Fruit fly (Drosophila melanogaster) whole organism, embryonic: ENCODE measurements around the gene Ide.

Source experiments
- ATbp ChIP-seq: fragments of 200-800 bp; sonication (Bioruptor generic); optimal IDR thresholded peaks from 2 replicates; lab custom pipeline; 2017; ENCODE audit warnings: missing biosample characterization, mild to moderate bottlenecking, missing genetic modification characterization, missing genetic modification reagents
- B-H2 ChIP-seq: fragments of 200-800 bp; sonication (Bioruptor generic); optimal IDR thresholded peaks from 2 replicates; lab custom pipeline; 2018; ENCODE audit warnings: missing biosample characterization, mild to moderate bottlenecking, missing genetic modification characterization
- Bgb ChIP-seq: fragments of 200-800 bp; sonication (Bioruptor generic); IDR thresholded peaks from 2 replicates; pipeline ENCODE4 v1.3.6; 2022; ENCODE audit warnings: missing biosample characterization, missing genetic modification characterization; ENCODE audit not compliant: partially characterized antibody
- Bteb2 ChIP-seq: fragments of 200-800 bp; sonication (Bioruptor generic); optimal IDR thresholded peaks from 2 replicates; lab custom pipeline; 2016; ENCODE audit warnings: missing biosample characterization, missing genetic modification characterization
- CG10267 ChIP-seq: fragments of 200-800 bp; sonication (Bioruptor generic); optimal IDR thresholded peaks from 2 replicates; lab custom pipeline; 2018; ENCODE audit warnings: missing biosample characterization, mild to moderate bottlenecking, missing genetic modification characterization, moderate library complexity
- CG10959 ChIP-seq: fragments of 200-800 bp; sonication (Bioruptor generic); IDR thresholded peaks from 2 replicates; pipeline ENCODE4 v1.3.6; 2022; ENCODE audit warnings: missing biosample characterization, missing genetic modification characterization
- CG1233 ChIP-seq: fragments of 200-800 bp; sonication (Bioruptor generic); optimal IDR thresholded peaks from 4 replicates; lab custom pipeline; 2018; ENCODE audit warnings: missing biosample characterization, mild to moderate bottlenecking, missing genetic modification characterization
- CG12744 ChIP-seq: fragments of 200-800 bp; sonication (Bioruptor generic); optimal IDR thresholded peaks from 2 replicates; lab custom pipeline; 2016; ENCODE audit warnings: missing biosample characterization, missing genetic modification characterization
- CG13296 ChIP-seq: fragments of 200-800 bp; sonication (Bioruptor generic); optimal IDR thresholded peaks from 3 replicates; lab custom pipeline; 2018; ENCODE audit warnings: missing biosample characterization, mild to moderate bottlenecking, missing genetic modification characterization
- CG1529 ChIP-seq: fragments of 200-800 bp; sonication (Bioruptor generic); optimal IDR thresholded peaks from 3 replicates; lab custom pipeline; 2018; ENCODE audit warnings: missing biosample characterization, missing genetic modification characterization
- CG18476 ChIP-seq: fragments of 200-800 bp; sonication (Bioruptor generic); optimal IDR thresholded peaks from 2 replicates; lab custom pipeline; 2016; ENCODE audit warnings: missing biosample characterization, mild to moderate bottlenecking, missing genetic modification characterization
- CG18619 ChIP-seq: fragments of 200-800 bp; sonication (Bioruptor generic); optimal IDR thresholded peaks from 3 replicates; lab custom pipeline; 2017; ENCODE audit warnings: missing biosample characterization, mild to moderate bottlenecking, missing genetic modification characterization
- CG2199 ChIP-seq: fragments of 200-800 bp; sonication (Bioruptor generic); IDR thresholded peaks from 3 replicates; pipeline ENCODE4 v1.3.6; 2022; ENCODE audit warnings: missing biosample characterization, missing genetic modification characterization
- CG3065 ChIP-seq: fragments of 200-800 bp; sonication (Bioruptor generic); optimal IDR thresholded peaks from 2 replicates; lab custom pipeline; 2016; ENCODE audit warnings: missing biosample characterization, missing genetic modification characterization
- CG32532 ChIP-seq: fragments of 200-800 bp; sonication (Bioruptor generic); IDR thresholded peaks from 2 replicates; pipeline ENCODE4 v1.3.6; 2022; ENCODE audit warnings: missing biosample characterization, missing genetic modification characterization
- CG32767 ChIP-seq: fragments of 200-800 bp; sonication (Bioruptor generic); IDR thresholded peaks from 2 replicates; pipeline ENCODE4 v1.3.6; 2022; ENCODE audit warnings: missing biosample characterization, missing genetic modification characterization
- CG3995 ChIP-seq: fragments of 200-800 bp; sonication (Bioruptor generic); optimal IDR thresholded peaks from 3 replicates; lab custom pipeline; 2016; ENCODE audit warnings: missing biosample characterization, missing genetic modification characterization
- CG4282 ChIP-seq: fragments of 200-800 bp; sonication (Bioruptor generic); optimal IDR thresholded peaks from 2 replicates; lab custom pipeline; 2016; ENCODE audit warnings: missing biosample characterization, missing genetic modification characterization
- CG4328 ChIP-seq: fragments of 200-800 bp; sonication (Bioruptor generic); optimal IDR thresholded peaks from 3 replicates; lab custom pipeline; 2017; ENCODE audit warnings: missing biosample characterization, missing genetic modification reagents, missing genetic modification characterization
- CG6765 ChIP-seq: fragments of 200-800 bp; sonication (Bioruptor generic); optimal IDR thresholded peaks from 3 replicates; lab custom pipeline; 2017; ENCODE audit warnings: missing biosample characterization, mild to moderate bottlenecking, missing genetic modification characterization
- CG6791 ChIP-seq: fragments of 200-800 bp; sonication (Bioruptor generic); IDR thresholded peaks from 3 replicates; pipeline ENCODE4 v1.3.6; 2022; ENCODE audit warnings: missing biosample characterization, missing genetic modification characterization; ENCODE audit not compliant: partially characterized antibody
- CG8388 ChIP-seq: fragments of 200-800 bp; sonication (Bioruptor generic); optimal IDR thresholded peaks from 2 replicates; lab custom pipeline; 2019; ENCODE audit warnings: missing biosample characterization, mild to moderate bottlenecking, missing genetic modification characterization, moderate library complexity
- CG8944 ChIP-seq: fragments of 200-800 bp; sonication (Bioruptor generic); optimal IDR thresholded peaks from 3 replicates; lab custom pipeline; 2016; ENCODE audit warnings: missing biosample characterization, missing genetic modification characterization
- Dref ChIP-seq: fragments of 200-800 bp; sonication (Bioruptor generic); IDR thresholded peaks from 2 replicates; pipeline ENCODE4 v1.3.6; 2022; ENCODE audit warnings: missing biosample characterization, missing genetic modification characterization
- Drgx ChIP-seq: fragments of 200-800 bp; sonication (Bioruptor generic); IDR thresholded peaks from 2 replicates; pipeline ENCODE4 v1.3.6; 2022; ENCODE audit warnings: missing biosample characterization, missing genetic modification characterization
- Ets97D ChIP-seq: fragments of 200-800 bp; sonication (Bioruptor generic); optimal IDR thresholded peaks from 3 replicates; lab custom pipeline; 2016; ENCODE audit warnings: missing biosample characterization, missing genetic modification characterization
- H15 ChIP-seq: fragments of 200-800 bp; sonication (Bioruptor generic); IDR thresholded peaks from 3 replicates; pipeline ENCODE4 v1.3.6; 2022; ENCODE audit warnings: missing biosample characterization, missing genetic modification characterization
- HmgD ChIP-seq: fragments of 200-800 bp; sonication (Bioruptor generic); optimal IDR thresholded peaks from 3 replicates; lab custom pipeline; 2016; ENCODE audit warnings: missing biosample characterization, missing genetic modification characterization
- Hr39 ChIP-seq: fragments of >200 bp; optimal IDR thresholded peaks from 2 replicates; lab custom pipeline; 2017
- Max ChIP-seq: fragments of 200-800 bp; sonication (Bioruptor generic); optimal IDR thresholded peaks from 2 replicates; lab custom pipeline; 2016; ENCODE audit warnings: missing biosample characterization, mild to moderate bottlenecking, missing genetic modification characterization
- Meics ChIP-seq: fragments of 200-800 bp; sonication (Bioruptor generic); optimal IDR thresholded peaks from 2 replicates; lab custom pipeline; 2017; ENCODE audit warnings: missing biosample characterization, mild to moderate bottlenecking, missing genetic modification characterization
- Myb ChIP-seq: fragments of 200-800 bp; sonication (Bioruptor generic); optimal IDR thresholded peaks from 2 replicates; lab custom pipeline; 2016; ENCODE audit warnings: missing biosample characterization, missing genetic modification characterization
- Oaz ChIP-seq: fragments of 200-800 bp; sonication (Bioruptor generic); IDR thresholded peaks from 2 replicates; pipeline ENCODE4 v1.3.6; 2022; ENCODE audit warnings: missing biosample characterization, missing genetic modification characterization
- Vsx1 ChIP-seq: fragments of 200-800 bp; sonication (Bioruptor generic); optimal IDR thresholded peaks from 2 replicates; lab custom pipeline; 2017; ENCODE audit warnings: missing biosample characterization, mild to moderate bottlenecking, missing genetic modification characterization, missing genetic modification reagents
- YL-1 ChIP-seq: fragments of 200-800 bp; sonication (Bioruptor generic); optimal IDR thresholded peaks from 3 replicates; lab custom pipeline; 2017; ENCODE audit warnings: missing biosample characterization, mild to moderate bottlenecking, missing genetic modification characterization
- aop ChIP-seq: fragments of 200-800 bp; sonication (Bioruptor generic); IDR thresholded peaks from 2 replicates; pipeline ENCODE4 v1.3.6; 2022; ENCODE audit warnings: missing biosample characterization, missing genetic modification characterization
- ase ChIP-seq: fragments of 200-800 bp; sonication (Bioruptor generic); IDR thresholded peaks from 3 replicates; pipeline ENCODE4 v1.3.6; 2022; ENCODE audit warnings: missing biosample characterization, missing genetic modification characterization
- br ChIP-seq: fragments of >200 bp; optimal IDR thresholded peaks from 2 replicates; lab custom pipeline; 2017
- cas ChIP-seq: fragments of 200-800 bp; sonication (Bioruptor generic); IDR thresholded peaks from 2 replicates; pipeline ENCODE4 v1.3.6; 2022; ENCODE audit warnings: missing biosample characterization, missing genetic modification characterization
- ci ChIP-seq: fragments of 200-800 bp; sonication (Bioruptor generic); IDR thresholded peaks from 3 replicates; pipeline ENCODE4 v1.3.6; 2022; ENCODE audit warnings: missing biosample characterization, missing genetic modification characterization
- da ChIP-seq: fragments of 200-800 bp; sonication (Bioruptor generic); optimal IDR thresholded peaks from 2 replicates; lab custom pipeline; 2016; ENCODE audit warnings: missing biosample characterization, missing genetic modification characterization
- disco-r ChIP-seq: fragments of 200-800 bp; sonication (Bioruptor generic); optimal IDR thresholded peaks from 2 replicates; lab custom pipeline; 2016; ENCODE audit warnings: missing biosample characterization, missing genetic modification characterization
- emc ChIP-seq: fragments of 200-800 bp; sonication (Bioruptor generic); optimal IDR thresholded peaks from 2 replicates; lab custom pipeline; 2016; ENCODE audit warnings: missing biosample characterization, missing genetic modification characterization
- exex ChIP-seq: fragments of 200-800 bp; sonication (Bioruptor generic); optimal IDR thresholded peaks from 4 replicates; lab custom pipeline; 2018; ENCODE audit warnings: missing biosample characterization, mild to moderate bottlenecking, missing genetic modification characterization, moderate library complexity
- jing ChIP-seq: fragments of 200-800 bp; sonication (Bioruptor generic); optimal IDR thresholded peaks from 2 replicates; lab custom pipeline; 2018; ENCODE audit warnings: missing biosample characterization, mild to moderate bottlenecking, missing genetic modification characterization
- mld ChIP-seq: fragments of 200-800 bp; sonication (Bioruptor generic); IDR thresholded peaks from 3 replicates; pipeline ENCODE4 v1.3.6; 2022; ENCODE audit warnings: missing biosample characterization, missing genetic modification characterization; ENCODE audit not compliant: partially characterized antibody
- nerfin-1 ChIP-seq: fragments of 200-800 bp; sonication (Bioruptor generic); optimal IDR thresholded peaks from 3 replicates; lab custom pipeline; 2019; ENCODE audit warnings: missing biosample characterization, mild to moderate bottlenecking, missing genetic modification characterization, moderate library complexity
- onecut ChIP-seq: fragments of 200-800 bp; sonication (Bioruptor generic); IDR thresholded peaks from 2 replicates; pipeline ENCODE4 v1.3.6; 2022; ENCODE audit warnings: missing biosample characterization, missing genetic modification characterization
- shn ChIP-seq: fragments of 200-800 bp; sonication (Bioruptor generic); optimal IDR thresholded peaks from 3 replicates; lab custom pipeline; 2016; ENCODE audit warnings: missing biosample characterization, missing genetic modification characterization
- sob ChIP-seq: fragments of 200-800 bp; sonication (Bioruptor generic); IDR thresholded peaks from 2 replicates; pipeline ENCODE4 v1.3.6; 2022; ENCODE audit warnings: missing biosample characterization, missing genetic modification characterization
- tio ChIP-seq: fragments of 200-800 bp; sonication (Bioruptor generic); optimal IDR thresholded peaks from 2 replicates; lab custom pipeline; 2017; ENCODE audit warnings: missing biosample characterization, missing genetic modification characterization, inconsistent platforms
- tx ChIP-seq: fragments of 200-800 bp; sonication (Bioruptor generic); optimal IDR thresholded peaks from 2 replicates; lab custom pipeline; 2016; ENCODE audit warnings: missing biosample characterization, missing genetic modification characterization
- unpg ChIP-seq: fragments of 200-800 bp; sonication (Bioruptor generic); optimal IDR thresholded peaks from 3 replicates; lab custom pipeline; 2018; ENCODE audit warnings: missing biosample characterization, mild to moderate bottlenecking, missing genetic modification characterization, moderate library complexity
- vnd ChIP-seq: fragments of 200-800 bp; sonication (Bioruptor generic); IDR thresholded peaks from 3 replicates; pipeline ENCODE4 v1.3.6; 2022; ENCODE audit warnings: missing biosample characterization, missing genetic modification characterization; ENCODE audit not compliant: partially characterized antibody
- wor ChIP-seq: fragments of 200-800 bp; sonication (Bioruptor generic); IDR thresholded peaks from 2 replicates; pipeline ENCODE4 v1.3.6; 2022; ENCODE audit warnings: missing biosample characterization, missing genetic modification characterization
- zen ChIP-seq: fragments of 200-800 bp; sonication (Bioruptor generic); optimal IDR thresholded peaks from 3 replicates; lab custom pipeline; 2018; ENCODE audit warnings: missing biosample characterization, mild to moderate bottlenecking, missing genetic modification characterization, moderate library complexity

Ide gene

dm6 chr3L:20410780-20411179 lies 35.1 kb upstream of the Ide start (continued):
- no peak for TF ChIP-seq CG4282 (GFP tag; lab: Kevin White, UChicago)
- TF ChIP-seq jing (GFP tag; lab: Kevin White, UChicago) = no peak
- peak; percentile 8 for TF ChIP-seq Meics (GFP tag; lab: Kevin White, UChicago)
- no peak for TF ChIP-seq Bteb2 (GFP tag; lab: Kevin White, UChicago)
- no peak for TF ChIP-seq CG32767 (GFP tag; lab: Robert Waterston, UW)
- no peak for TF ChIP-seq disco-r
- no peak for TF ChIP-seq CG3065 (GFP tag; lab: Kevin White, UChicago)
- TF ChIP-seq YL-1 (GFP tag; lab: Kevin White, UChicago) = no peak
- TF ChIP-seq Vsx1 (GFP tag; lab: Kevin White, UChicago) = peak; percentile 100
- TF ChIP-seq HmgD (GFP tag; lab: Kevin White, UChicago) = no peak
- TF ChIP-seq vnd = no peak
- no peak for TF ChIP-seq shn (GFP tag; lab: Kevin White, UChicago)
- no peak for TF ChIP-seq br (lab: Kevin White, UChicago)
- TF ChIP-seq CG18619 (GFP tag; lab: Kevin White, UChicago) = no peak
- TF ChIP-seq CG1529 = no peak
- TF ChIP-seq ase (GFP tag; lab: Robert Waterston, UW) = no peak
- no peak for TF ChIP-seq wor (GFP tag; lab: Robert Waterston, UW)
- TF ChIP-seq tio (GFP tag; lab: Kevin White, UChicago) = no peak
- no peak for TF ChIP-seq CG4328 (GFP tag; lab: Kevin White, UChicago)
- TF ChIP-seq nerfin-1 (tag; lab: Kevin White, UChicago) = no peak
- no peak for TF ChIP-seq Max (GFP tag; lab: Kevin White, UChicago)
- TF ChIP-seq CG13296 (GFP tag; lab: Kevin White, UChicago) = peak; percentile 13
- TF ChIP-seq CG3995 (GFP tag; lab: Kevin White, UChicago) = no peak
- TF ChIP-seq unpg (GFP tag; lab: Kevin White, UChicago) = peak; percentile 42
- TF ChIP-seq exex (tag; lab: Kevin White, UChicago) = peak; percentile 53
- no peak for TF ChIP-seq cas (GFP tag; lab: Robert Waterston, UW)
- no peak for TF ChIP-seq CG1233 (GFP tag; lab: Kevin White, UChicago)
- TF ChIP-seq CG18476 = no peak
- TF ChIP-seq CG12744 (GFP tag; lab: Kevin White, UChicago) = no peak
- no peak for TF ChIP-seq Hr39 (lab: Kevin White, UChicago)
- TF ChIP-seq da = no peak
- peak; percentile 7; the same call in 1 of the 3 replicates for TF ChIP-seq ci
- no peak for TF ChIP-seq tx
- no peak for TF ChIP-seq CG8388
- peak; percentile 17 for TF ChIP-seq CG6765 (GFP tag; lab: Kevin White, UChicago)
- TF ChIP-seq mld = no peak
- TF ChIP-seq Myb (GFP tag; lab: Kevin White, UChicago) = no peak
- no peak for TF ChIP-seq Dref
- TF ChIP-seq CG6791 = no peak
- TF ChIP-seq sob = no peak
- TF ChIP-seq CG10959 (GFP tag; lab: Robert Waterston, UW) = no peak
- TF ChIP-seq CG8944 (GFP tag; lab: Kevin White, UChicago) = no peak
- TF ChIP-seq Ets97D (GFP tag; lab: Kevin White, UChicago) = peak; percentile 90
- TF ChIP-seq H15 (GFP tag; lab: Robert Waterston, UW) = no peak
- TF ChIP-seq, all 482 proteins: peak for 26

- TF ChIP-seq CG12744 (GFP tag; lab: Kevin White, UChicago) (no peak), onecut (peak; percentile 95), Oaz (GFP tag; lab: Robert Waterston, UW) (no peak), aop (GFP tag; lab: Robert Waterston, UW) (no peak), zen (no peak), B-H2 (GFP tag; lab: Kevin White, UChicago) (no peak), CG2199 (GFP tag; lab: Robert Waterston, UW) (0 out of 3 replicates have a peak, but pooled peaks have one; percentile 4), Bgb (GFP tag; lab: Robert Waterston, UW) (no peak), ATbp (no peak), CG10267 (tag; lab: Kevin White, UChicago) (no peak), emc (no peak), Drgx (GFP tag; lab: Robert Waterston, UW) (no peak), CG32532 (GFP tag; lab: Robert Waterston, UW) (no peak)
Observed at dm6 chr3L:20410345-20410744, 34.6 kb upstream of the Ide start, which contains the start of gene CG13248. Gene CG13248, minus strand, starts transcription at chr3L:20410566.
